Fruit fly (Drosophila melanogaster): ENCODE data around the gene CG3306.

- TF ChIP-seq gl (tag; optimal IDR thresholded peaks at IDR 0.05) (no peak), fd96Ca (GFP tag; IDR thresholded peaks at IDR 0.05) (no peak), CG32121 (GFP tag; IDR thresholded peaks at IDR 0.05) (no peak), Ets98B (GFP tag; IDR thresholded peaks at IDR 0.05) (no peak), CG17806 (tag; optimal IDR thresholded peaks at IDR 0.05) (no peak), CG14655 (GFP tag; optimal IDR thresholded peaks at IDR 0.05) (no peak), rn (GFP tag; IDR thresholded peaks at IDR 0.05) (no peak)
These were observed 27.8 kb downstream of the CG3306 start, which contains the start of gene Or67b for dm6 chr3L:9629093-9629492.

All from whole organism, pupa.